Worm (Caenorhabditis elegans) whole organism, L4 larva: Measurements from ENCODE around the gene F35C5.1.
A peak's percentile ranks its signal among the peaks of the same experiment; 100 is the strongest.

Experiments
- D1046.2 ChIP-seq: fragments of 200-800 bp; sonication (Bioruptor generic); IDR thresholded peaks from 2 replicates; pipeline ENCODE4 v1.3.6; 2022; ENCODE audit warnings: missing genetic modification characterization, missing compliant biosample characterization
- F10B5.3 ChIP-seq: sonication (generic microtip); optimal IDR thresholded peaks from 2 replicates; lab custom pipeline; 2016; ENCODE audit warnings: mild to moderate bottlenecking, missing genetic modification characterization, missing compliant biosample characterization
- F49E8.2 ChIP-seq: sonication (generic microtip); optimal IDR thresholded peaks from 2 replicates; lab custom pipeline; 2016; ENCODE audit warnings: missing compliant biosample characterization, mild to moderate bottlenecking, missing genetic modification characterization, borderline replicate concordance
- T20F7.1 ChIP-seq: fragments of 200-800 bp; sonication (Bioruptor generic); optimal IDR thresholded peaks from 2 replicates; lab custom pipeline; 2018; ENCODE audit warnings: mild to moderate bottlenecking, missing genetic modification characterization, missing compliant biosample characterization
- T26A8.4 ChIP-seq: fragments of 200-800 bp; sonication (Bioruptor generic); IDR thresholded peaks from 2 replicates; pipeline ENCODE4 v1.3.6; 2022; ENCODE audit warnings: missing genetic modification characterization, missing compliant biosample characterization
- ZK546.5 ChIP-seq, 2 experiments: sonication (generic microtip); optimal IDR thresholded peaks; 2 replicates each; lab custom pipeline; 2017; ENCODE audit warnings: missing biosample characterization in 2 of 2, missing genetic modification characterization in 2 of 2
- attf-4 ChIP-seq: sonication (generic microtip); optimal IDR thresholded peaks from 3 replicates; lab custom pipeline; 2017; ENCODE audit warnings: missing biosample characterization, missing genetic modification characterization
- ceh-20 ChIP-seq: fragments of 200-800 bp; sonication (Bioruptor generic); IDR thresholded peaks from 2 replicates; pipeline ENCODE4 v1.3.6; 2022; ENCODE audit warnings: missing genetic modification reagents, missing genetic modification characterization, missing compliant biosample characterization
- daf-16 ChIP-seq, 3 experiments: sonication (generic microtip); optimal IDR thresholded peaks; 2 replicates each; lab custom pipeline; 2016 to 2017; ENCODE audit warnings: missing genetic modification characterization in 3 of 3, missing genetic modification reagents in 3 of 3, mild to moderate bottlenecking in 2 of 3, missing compliant biosample characterization in 2 of 3, missing biosample characterization in 1 of 3, moderate library complexity in 1 of 3
- daf-8 ChIP-seq: fragments of 200-800 bp; sonication (Bioruptor generic); IDR thresholded peaks from 2 replicates; pipeline ENCODE4 v1.3.6; 2022; ENCODE audit warnings: missing genetic modification characterization, missing compliant biosample characterization
- dmd-6 ChIP-seq: fragments of 200-800 bp; sonication (Bioruptor generic); IDR thresholded peaks from 2 replicates; pipeline ENCODE4 v1.3.6; 2022; ENCODE audit warnings: missing genetic modification reagents, missing genetic modification characterization, missing compliant biosample characterization
- dmd-9 ChIP-seq: fragments of 200-800 bp; sonication (Bioruptor generic); IDR thresholded peaks from 2 replicates; pipeline ENCODE4 v1.3.6; 2022; ENCODE audit warnings: missing genetic modification reagents, missing genetic modification characterization, missing compliant biosample characterization
- dve-1 ChIP-seq: sonication (generic microtip); optimal IDR thresholded peaks from 2 replicates; lab custom pipeline; 2017; ENCODE audit warnings: antibody characterized with exemption, mild to moderate bottlenecking, missing genetic modification characterization, missing compliant biosample characterization; ENCODE audit not compliant: insufficient read depth
- egl-27 ChIP-seq: sonication (generic microtip); optimal IDR thresholded peaks from 3 replicates; lab custom pipeline; 2017; ENCODE audit warnings: missing biosample characterization, missing genetic modification reagents, missing genetic modification characterization
- fkh-10 ChIP-seq: fragments of 150-350 bp; optimal IDR thresholded peaks from 2 replicates; lab custom pipeline; 2014; ENCODE audit warnings: missing biosample characterization, missing genetic modification reagents, missing genetic modification characterization
- gei-8 ChIP-seq: fragments of 200-800 bp; sonication (Bioruptor generic); optimal IDR thresholded peaks from 2 replicates; lab custom pipeline; 2018; ENCODE audit warnings: mild to moderate bottlenecking, missing genetic modification characterization, missing compliant biosample characterization
- hlh-11 ChIP-seq: fragments of 200-800 bp; sonication (Bioruptor generic); optimal IDR thresholded peaks from 2 replicates; lab custom pipeline; 2018; ENCODE audit warnings: mild to moderate bottlenecking, missing genetic modification characterization, missing compliant biosample characterization
- lin-29 ChIP-seq: fragments of 200-800 bp; sonication (Bioruptor generic); IDR thresholded peaks from 2 replicates; pipeline ENCODE4 v1.3.6; 2022; ENCODE audit warnings: missing genetic modification reagents, missing genetic modification characterization, missing compliant biosample characterization
- lin-38 ChIP-seq: fragments of 200-800 bp; sonication (Bioruptor generic); IDR thresholded peaks from 2 replicates; pipeline ENCODE4 v1.3.6; 2022; ENCODE audit warnings: missing genetic modification reagents, missing genetic modification characterization, missing compliant biosample characterization
- lsy-2 ChIP-seq, 2 experiments: fragments of 150-350 bp in 1 of 2; sonication (generic microtip) in 1 of 2; optimal IDR thresholded peaks; 2 replicates each; lab custom pipeline; 2014 to 2017; ENCODE audit warnings: missing biosample characterization in 2 of 2, missing genetic modification characterization in 2 of 2
- madf-5 ChIP-seq, 2 experiments: fragments of 200-800 bp; sonication (Bioruptor generic); IDR thresholded peaks; 2 replicates each; pipeline ENCODE4 v1.3.6; 2022; ENCODE audit warnings: missing compliant biosample characterization in 2 of 2, missing genetic modification characterization in 2 of 2
- madf-9 ChIP-seq: fragments of 200-800 bp; sonication (Bioruptor generic); conservative IDR thresholded peaks from 2 replicates; pipeline ENCODE4 v1.3.6; 2022; ENCODE audit warnings: missing genetic modification reagents, missing genetic modification characterization, missing compliant biosample characterization
- mes-2 ChIP-seq: sonication (generic microtip); optimal IDR thresholded peaks from 2 replicates; lab custom pipeline; 2016; ENCODE audit warnings: missing genotype, mild to moderate bottlenecking, missing genetic modification characterization, missing compliant biosample characterization; ENCODE audit not compliant: poor library complexity, severe bottlenecking
- mxl-2 ChIP-seq: fragments of 200-800 bp; sonication (Bioruptor generic); conservative IDR thresholded peaks from 2 replicates; pipeline ENCODE4 v1.3.6; 2022; ENCODE audit warnings: missing genetic modification reagents, missing genetic modification characterization, missing compliant biosample characterization
- mxl-3 ChIP-seq: fragments of 200-800 bp; sonication (Bioruptor generic); optimal IDR thresholded peaks from 2 replicates; lab custom pipeline; 2018; ENCODE audit warnings: mild to moderate bottlenecking, missing genetic modification characterization, missing compliant biosample characterization
- nhr-10 ChIP-seq: fragments of 150-350 bp; optimal IDR thresholded peaks from 2 replicates; lab custom pipeline; 2014; ENCODE audit warnings: missing biosample characterization, missing genetic modification characterization
- nhr-11 ChIP-seq: fragments of 150-350 bp; optimal IDR thresholded peaks from 2 replicates; lab custom pipeline; 2014; ENCODE audit warnings: missing biosample characterization, missing genetic modification characterization
- nhr-237 ChIP-seq: sonication (generic microtip); optimal IDR thresholded peaks from 2 replicates; lab custom pipeline; 2017; ENCODE audit warnings: missing biosample characterization, missing genetic modification characterization
- nhr-28 ChIP-seq: fragments of 150-350 bp; optimal IDR thresholded peaks from 2 replicates; lab custom pipeline; 2014; ENCODE audit warnings: missing biosample characterization, missing genetic modification characterization
- nhr-76 ChIP-seq: fragments of 150-350 bp; optimal IDR thresholded peaks from 2 replicates; lab custom pipeline; 2014; ENCODE audit warnings: missing biosample characterization, missing genetic modification characterization
- php-3 ChIP-seq: fragments of 200-800 bp; sonication (Bioruptor generic); IDR thresholded peaks from 2 replicates; pipeline ENCODE4 v1.3.6; 2022; ENCODE audit warnings: missing genetic modification reagents, missing genetic modification characterization, missing compliant biosample characterization
- pqm-1 ChIP-seq: sonication (generic microtip); optimal IDR thresholded peaks from 2 replicates; lab custom pipeline; 2017; ENCODE audit warnings: missing biosample characterization, missing genetic modification characterization
- set-16 ChIP-seq: fragments of 200-800 bp; sonication (Bioruptor generic); IDR thresholded peaks from 2 replicates; pipeline ENCODE4 v1.3.6; 2022; ENCODE audit warnings: missing genetic modification reagents, missing genetic modification characterization, missing compliant biosample characterization
- spr-3 ChIP-seq: fragments of 200-800 bp; sonication (Bioruptor generic); optimal IDR thresholded peaks from 2 replicates; lab custom pipeline; 2018; ENCODE audit warnings: mild to moderate bottlenecking, missing genetic modification characterization, missing compliant biosample characterization
- zfp-2 ChIP-seq: sonication (generic microtip); optimal IDR thresholded peaks from 2 replicates; lab custom pipeline; 2016; ENCODE audit warnings: mild to moderate bottlenecking, missing genetic modification characterization, missing compliant biosample characterization

Gene F35C5.1

DNA sequence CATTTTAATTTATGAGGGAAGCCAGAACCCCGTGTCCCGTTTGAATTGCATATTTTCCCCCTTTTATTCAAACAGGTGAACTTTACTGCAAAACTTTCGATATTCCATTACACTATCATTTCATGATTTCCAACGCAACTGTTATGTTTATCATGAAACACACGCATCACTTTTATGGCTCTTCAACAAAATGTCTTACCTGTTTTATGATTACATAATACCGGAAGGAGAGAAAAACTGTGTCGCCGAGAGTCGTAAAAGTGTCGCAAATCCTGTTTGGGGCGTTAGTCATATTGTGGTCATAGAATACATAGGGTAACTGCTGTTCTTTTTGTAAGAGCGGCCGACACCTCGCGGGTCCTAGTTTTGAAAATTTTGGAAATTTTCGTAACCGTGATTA is 11.8 kb downstream of the F35C5.1 start (continued):
- TF ChIP-seq pqm-1 (tag; lab: Kevin White, UChicago) (peak; percentile 74), daf-8 (GFP tag; lab: Robert Waterston, UW) (no peak), lsy-2 (tag; optimal IDR thresholded peaks at IDR 0.05; lab: Kevin White, UChicago) (no peak), egl-27 (tag; lab: Kevin White, UChicago) (no peak), lin-29 (GFP tag; lab: Robert Waterston, UW) (no peak), D1046.2 (GFP tag; lab: Robert Waterston, UW) (no peak), lin-38 (no peak), attf-4 (tag; lab: Kevin White, UChicago) (no peak), nhr-28 (tag; lab: Kevin White, UChicago) (peak; percentile 74), mxl-3 (GFP tag; lab: Kevin White, UChicago) (no peak), hlh-11 (peak; percentile 27), mxl-2 (GFP tag; lab: Robert Waterston, UW) (no peak), nhr-76 (tag; lab: Kevin White, UChicago) (no peak), ZK546.5 (tag; optimal IDR thresholded peaks at IDR 0.05; lab: Kevin White, UChicago) (no peak), madf-9 (GFP tag; lab: Robert Waterston, UW) (no peak), zfp-2 (tag; lab: Kevin White, UChicago) (no peak), ceh-20 (GFP tag; lab: Robert Waterston, UW) (no peak), daf-16 (GFP tag; optimal IDR thresholded peaks at IDR 0.05; lab: Kevin White, UChicago) (no peak), daf-16 (tag; optimal IDR thresholded peaks at IDR 0.05; lab: Kevin White, UChicago) (peak; percentile 88), gei-8 (GFP tag; lab: Kevin White, UChicago) (no peak), mes-2 (tag; lab: Kevin White, UChicago) (no peak), F10B5.3 (tag; lab: Kevin White, UChicago) (no peak)

DNA sequence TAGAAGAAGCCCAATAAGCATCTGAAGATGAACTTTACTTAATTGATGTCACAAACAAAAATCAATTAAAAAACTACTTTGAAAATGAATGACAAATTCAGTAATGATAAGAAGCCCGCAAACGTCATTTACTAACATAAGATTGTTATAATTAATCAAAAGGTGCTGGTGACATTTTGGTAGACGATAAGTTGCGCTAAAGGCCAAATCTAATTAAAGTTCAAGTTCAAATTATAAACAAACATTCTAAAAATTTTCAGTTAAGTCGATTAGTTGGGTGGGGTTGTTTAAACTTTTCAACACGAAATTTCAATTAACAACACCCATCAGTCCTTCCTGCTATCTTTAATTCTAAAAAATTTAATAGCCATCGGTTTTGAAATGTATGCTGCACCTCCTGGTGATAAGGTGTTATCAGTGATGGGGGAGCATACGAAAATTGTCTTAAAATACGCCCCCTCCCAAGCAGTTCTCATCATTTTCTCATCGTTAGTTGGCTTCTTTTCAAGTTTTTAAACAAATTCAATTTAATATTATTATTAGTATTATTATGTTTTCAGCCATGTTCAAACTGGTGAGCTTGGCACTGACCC is 14.6 kb downstream of the F35C5.1 start, which contains the start of the genes clec-62 and clec-63:
clec-62 (minus strand) TSS at position 51 of the 593 bp plus-strand sequence.
clec-63 (plus strand) TSS at position 561 of the 593 bp plus-strand sequence.
- TF ChIP-seq dmd-6 (peak; percentile 61), nhr-28 (tag; lab: Kevin White, UChicago) (peak; percentile 73), dmd-9 (GFP tag; lab: Robert Waterston, UW) (no peak), nhr-11 (tag; lab: Kevin White, UChicago) (no peak), fkh-10 (no peak), madf-5 (GFP tag; IDR thresholded peaks at IDR 0.05; lab: Robert Waterston, UW) (no peak), hlh-11 (peak; percentile 41), pqm-1 (tag; lab: Kevin White, UChicago) (peak; percentile 95), T20F7.1 (GFP tag; lab: Kevin White, UChicago) (no peak), F49E8.2 (tag; lab: Kevin White, UChicago) (no peak), mxl-3 (GFP tag; lab: Kevin White, UChicago) (no peak), php-3 (GFP tag; lab: Robert Waterston, UW) (peak; percentile 56), dve-1 (tag; lab: Kevin White, UChicago) (peak; percentile 64), spr-3 (GFP tag; lab: Kevin White, UChicago) (no peak), daf-8 (GFP tag; lab: Robert Waterston, UW) (no peak), daf-16 (GFP tag; optimal IDR thresholded peaks at IDR 0.05; lab: Kevin White, UChicago) (no peak), daf-16 (tag; optimal IDR thresholded peaks at IDR 0.05; lab: Kevin White, UChicago) (peak; percentile 69), gei-8 (GFP tag; lab: Kevin White, UChicago) (no peak), T26A8.4 (GFP tag; lab: Robert Waterston, UW) (no peak)

DNA sequence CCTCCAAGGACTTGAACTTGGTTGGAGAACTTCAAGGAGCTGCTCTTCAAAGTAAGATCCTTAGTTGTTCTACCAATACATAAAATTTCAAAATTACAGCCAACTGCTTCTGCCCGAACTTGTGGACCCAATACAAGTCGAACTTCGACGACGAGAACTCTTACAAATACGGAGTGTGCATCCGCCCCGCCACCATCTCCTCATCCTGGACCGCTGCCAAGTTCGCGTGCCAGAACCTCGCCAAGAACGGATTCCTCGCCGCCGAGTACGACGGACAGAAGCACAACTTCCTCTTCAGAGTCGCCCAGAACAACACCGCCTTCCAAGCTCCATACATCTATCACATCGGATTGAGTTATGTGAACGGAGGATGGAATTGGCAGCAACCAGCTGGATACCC is 16.1 kb downstream of the F35C5.1 start:
- TF ChIP-seq nhr-10 (no peak), set-16 (peak; percentile 56), nhr-237 (tag; lab: Kevin White, UChicago) (no peak)
